Worm (Caenorhabditis elegans): ENCODE measurements around the gene abf-6.

DNA sequence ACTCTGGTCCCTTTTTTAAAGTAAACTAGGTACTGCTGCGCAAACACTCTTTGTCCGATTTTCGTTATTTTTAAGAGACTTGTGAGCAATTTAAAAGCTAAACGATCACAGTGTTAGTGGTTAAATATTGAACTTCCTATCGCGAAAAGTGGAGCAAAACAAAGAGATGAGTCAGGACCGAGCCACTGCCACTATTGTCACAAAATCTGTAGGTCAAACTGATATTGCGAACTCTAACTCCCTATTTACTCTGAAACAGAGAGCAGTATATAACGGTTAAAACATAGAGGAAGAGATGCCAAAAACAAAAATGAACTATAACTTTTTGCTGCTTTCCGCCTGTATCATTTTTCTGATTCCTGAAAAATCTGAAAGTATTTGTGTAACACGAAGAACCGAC is 1.4 kb upstream of the abf-6 start, which contains the start of gene abf-5:
- TF ChIP-seq aly-2 (tag; optimal IDR thresholded peaks at IDR 0.05) (no peak), ama-1 (optimal IDR thresholded peaks at IDR 0.05) (no peak), fkh-10 (GFP tag; optimal IDR thresholded peaks at IDR 0.05) (no peak), jun-1 (tag; optimal IDR thresholded peaks at IDR 0.05) (no peak), mml-1 (tag; optimal IDR thresholded peaks at IDR 0.05) (no peak), egl-27 (tag; optimal IDR thresholded peaks at IDR 0.05) (no peak), ceh-82 (tag; optimal IDR thresholded peaks at IDR 0.05) (no peak), fos-1 (tag; optimal IDR thresholded peaks at IDR 0.05) (no peak), hmg-11 (tag; optimal IDR thresholded peaks at IDR 0.05) (no peak), pha-4 (tag; optimal IDR thresholded peaks at IDR 0.05) (peak; percentile 73), lin-39 (tag; optimal IDR thresholded peaks at IDR 0.05) (no peak), ZK546.5 (tag; optimal IDR thresholded peaks at IDR 0.05) (no peak), mdl-1 (tag; optimal IDR thresholded peaks at IDR 0.05) (no peak), lin-15B (tag; optimal IDR thresholded peaks at IDR 0.05) (no peak)
